Worm (Caenorhabditis elegans): ENCODE results near the gene glt-6.

The glt-6 gene

DNA sequence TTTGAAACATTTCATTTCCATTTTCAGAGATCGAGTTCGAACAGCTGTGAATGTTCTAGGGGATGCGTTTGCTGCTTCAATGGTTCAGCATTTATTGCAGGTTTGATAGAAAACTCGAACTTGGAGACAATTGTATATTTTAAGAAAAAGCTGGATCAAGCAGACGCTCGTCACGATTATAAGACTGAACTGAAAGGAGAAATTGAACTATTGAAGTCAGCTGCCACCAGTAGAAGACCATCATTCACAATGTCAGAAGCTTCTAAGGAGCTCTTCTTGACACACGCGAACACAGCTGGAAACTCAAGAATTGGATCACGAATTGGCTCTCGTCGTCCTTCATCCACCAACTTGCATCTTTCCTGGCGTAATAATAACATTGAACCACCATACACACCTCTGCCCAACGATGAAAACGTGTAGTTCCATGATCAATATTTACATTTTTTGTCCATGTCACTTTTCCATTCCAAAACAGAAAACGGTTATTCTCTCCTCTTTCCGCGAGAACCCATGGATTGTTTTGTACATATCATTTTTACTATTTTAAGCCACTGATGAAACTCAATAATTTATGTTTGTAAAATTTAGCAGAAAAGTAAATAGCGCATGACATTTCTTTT, 2.6 kb downstream of the glt-6 start (continued):
- TF ChIP-seq cey-2 (tag; optimal IDR thresholded peaks at IDR 0.05; ENCODE audit: borderline replicate concordance, insufficient read depth) (no peak), spr-3 (GFP tag; optimal IDR thresholded peaks at IDR 0.05) (no peak), lsy-2 (tag; optimal IDR thresholded peaks at IDR 0.05) (peak in 1 of 2 experiments; percentile 32), egl-27 (tag; optimal IDR thresholded peaks at IDR 0.05) (no peak), mxl-3 (GFP tag; optimal IDR thresholded peaks at IDR 0.05) (no peak), lin-1 (GFP tag; IDR thresholded peaks at IDR 0.05) (no peak), lin-29 (GFP tag; IDR thresholded peaks at IDR 0.05) (no peak), R02D3.7 (tag; optimal IDR thresholded peaks at IDR 0.05) (no peak), mdt-29 (GFP tag; IDR thresholded peaks at IDR 0.05) (no peak; the same call in 1 of the 2 replicates), F44E2.7 (GFP tag; IDR thresholded peaks at IDR 0.05) (no peak), mdl-1 (tag; optimal IDR thresholded peaks at IDR 0.05) (no peak), daf-8 (GFP tag; IDR thresholded peaks at IDR 0.05) (0 out of 2 replicates have a peak, but pooled peaks have one; percentile 41), dmd-8 (GFP tag; IDR thresholded peaks at IDR 0.05) (no peak), dpl-1 (GFP tag; optimal IDR thresholded peaks at IDR 0.05) (no peak), ama-1 (optimal IDR thresholded peaks at IDR 0.05) (peak; percentile 91), F49E8.2 (tag; optimal IDR thresholded peaks at IDR 0.05; ENCODE audit: borderline replicate concordance) (peak; percentile 45), ztf-7 (tag; optimal IDR thresholded peaks at IDR 0.05) (no peak), ceh-32 (tag; optimal IDR thresholded peaks at IDR 0.05; ENCODE audit: poor library complexity) (no peak), unc-62 (GFP tag; optimal IDR thresholded peaks at IDR 0.05 in 1 of 2) (peak in 1 of 2 experiments; percentile 74), unc-62 (tag; optimal IDR thresholded peaks at IDR 0.05) (no peak), gei-8 (GFP tag; optimal IDR thresholded peaks at IDR 0.05) (no peak), D1046.2 (GFP tag; IDR thresholded peaks at IDR 0.05) (no peak)

DNA sequence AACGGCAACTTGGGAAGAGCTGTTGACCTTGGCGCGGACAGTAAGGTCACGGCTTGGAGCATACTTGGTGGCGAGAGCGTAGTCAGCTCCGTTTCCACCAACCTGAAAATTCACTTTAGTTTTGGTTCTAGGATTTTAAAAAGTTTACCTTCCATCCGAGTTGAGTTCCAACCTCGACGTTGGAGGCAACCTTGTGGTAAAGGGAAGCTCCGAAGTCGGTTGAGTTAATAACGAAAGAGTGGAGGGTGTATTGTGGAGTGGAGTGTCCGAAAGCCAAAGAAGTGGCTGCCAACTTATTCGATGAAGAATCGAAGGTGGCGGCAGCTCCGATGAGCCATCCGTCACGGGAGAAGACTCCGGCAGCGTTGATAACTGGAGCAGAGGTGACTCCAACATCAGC, 3.3 kb downstream of the glt-6 start:
- TF ChIP-seq dve-1 (tag; optimal IDR thresholded peaks at IDR 0.05; ENCODE audit: insufficient read depth) (no peak), unc-39 (tag; optimal IDR thresholded peaks at IDR 0.05) (no peak), lin-38 (GFP tag; IDR thresholded peaks at IDR 0.05) (0 out of 2 replicates have a peak, but pooled peaks have one; percentile 11), set-16 (GFP tag; IDR thresholded peaks at IDR 0.05) (peak; percentile 36; the same call in 1 of the 2 replicates), dmd-9 (GFP tag; IDR thresholded peaks at IDR 0.05) (0 out of 2 replicates have a peak, but pooled peaks have one; percentile 36), T20F7.1 (GFP tag; optimal IDR thresholded peaks at IDR 0.05) (no peak)

DNA sequence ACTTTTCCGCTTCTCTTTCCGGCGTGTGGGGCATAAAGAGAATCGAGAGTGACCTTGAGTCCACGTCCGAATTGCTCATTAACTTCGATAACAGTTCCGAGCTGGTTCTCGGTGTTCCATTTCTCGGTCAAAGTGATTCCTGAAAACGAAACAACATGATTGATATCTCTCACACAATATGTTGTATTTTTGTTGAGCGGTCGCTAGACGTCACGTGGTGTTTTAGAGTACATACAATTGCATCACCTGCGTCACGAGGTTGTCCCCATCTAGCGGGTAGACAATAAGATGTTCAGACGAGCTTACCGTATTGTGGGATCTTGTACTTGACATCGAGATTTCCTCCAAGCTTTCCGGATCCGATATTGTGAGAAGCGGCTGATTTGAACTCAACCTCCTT, 3.9 kb downstream of the glt-6 start:
- TF ChIP-seq mxl-3 (GFP tag; optimal IDR thresholded peaks at IDR 0.05) (peak; percentile 43), F49E8.2 (tag; optimal IDR thresholded peaks at IDR 0.05; ENCODE audit: borderline replicate concordance) (no peak), nhr-42 (GFP tag; IDR thresholded peaks at IDR 0.05) (no peak), nhr-28 (tag; optimal IDR thresholded peaks at IDR 0.05) (peak; percentile 62), ztf-11 (tag; optimal IDR thresholded peaks at IDR 0.05) (no peak), dmd-6 (GFP tag; IDR thresholded peaks at IDR 0.05) (peak; percentile 55), attf-4 (tag; optimal IDR thresholded peaks at IDR 0.05) (no peak), egl-43 (GFP tag; IDR thresholded peaks at IDR 0.05) (no peak), dve-1 (tag; optimal IDR thresholded peaks at IDR 0.05; ENCODE audit: insufficient read depth) (peak; percentile 42), unc-62 (GFP tag; optimal IDR thresholded peaks at IDR 0.05 in 1 of 2) (peak in 1 of 2 experiments; percentile 96), unc-62 (tag; optimal IDR thresholded peaks at IDR 0.05) (no peak), nhr-77 (tag; optimal IDR thresholded peaks at IDR 0.05) (peak; percentile 24), dpl-1 (GFP tag; optimal IDR thresholded peaks at IDR 0.05) (peak; percentile 2), nhr-111 (GFP tag; optimal IDR thresholded peaks at IDR 0.05) (no peak), T20F7.1 (GFP tag; optimal IDR thresholded peaks at IDR 0.05) (peak; percentile 7), lir-3 (tag; optimal IDR thresholded peaks at IDR 0.05) (no peak), mep-1 (tag; optimal IDR thresholded peaks at IDR 0.05) (peak; percentile 28), daf-16 (GFP tag; optimal IDR thresholded peaks at IDR 0.05) (peak in 1 of 2 experiments; percentile 6), daf-16 (tag; optimal IDR thresholded peaks at IDR 0.05) (peak; percentile 55), zag-1 (tag; optimal IDR thresholded peaks at IDR 0.05) (no peak), mxl-2 (GFP tag; conservative IDR thresholded peaks at IDR 0.05) (no peak), hlh-30 (tag; optimal IDR thresholded peaks at IDR 0.05; ENCODE audit: insufficient read depth) (peak; percentile 88), arid-1 (GFP tag; conservative IDR thresholded peaks at IDR 0.05) (no peak), ceh-32 (tag; optimal IDR thresholded peaks at IDR 0.05; ENCODE audit: poor library complexity) (no peak), madf-5 (GFP tag; IDR thresholded peaks at IDR 0.05) (no peak), egl-27 (tag; optimal IDR thresholded peaks at IDR 0.05) (no peak), lin-1 (GFP tag; IDR thresholded peaks at IDR 0.05) (no peak), F37D6.2 (tag; optimal IDR thresholded peaks at IDR 0.05) (no peak)

Measured in whole organism, L4 larva.